Fruit fly (Drosophila melanogaster): ENCODE measurements around the gene Ide.

The Ide gene

DNA sequence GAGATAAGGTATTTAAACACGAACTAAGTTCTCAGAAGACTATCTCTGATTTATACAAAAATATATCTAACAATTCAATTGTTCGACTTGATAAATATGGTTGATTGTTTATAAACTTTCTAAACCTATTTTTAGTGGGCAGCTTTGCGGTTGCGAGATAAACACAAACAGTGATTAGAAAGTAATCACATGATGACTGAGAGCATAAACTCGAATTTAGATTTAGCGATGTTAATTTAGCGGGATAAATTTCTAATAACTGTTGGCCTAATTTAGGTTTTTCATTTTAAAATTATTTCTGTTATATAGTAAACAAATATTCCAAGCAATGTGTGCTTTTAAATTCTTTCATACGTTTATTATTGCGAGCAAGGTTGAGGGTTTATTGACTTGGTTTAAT lies 9.3 kb upstream of the Ide start:
- TF ChIP-seq gl (tag; optimal IDR thresholded peaks at IDR 0.05), result no peak
- TF ChIP-seq Ets98B (GFP tag; IDR thresholded peaks at IDR 0.05), result no peak
- no peak for TF ChIP-seq CG32121 (GFP tag; IDR thresholded peaks at IDR 0.05)

DNA sequence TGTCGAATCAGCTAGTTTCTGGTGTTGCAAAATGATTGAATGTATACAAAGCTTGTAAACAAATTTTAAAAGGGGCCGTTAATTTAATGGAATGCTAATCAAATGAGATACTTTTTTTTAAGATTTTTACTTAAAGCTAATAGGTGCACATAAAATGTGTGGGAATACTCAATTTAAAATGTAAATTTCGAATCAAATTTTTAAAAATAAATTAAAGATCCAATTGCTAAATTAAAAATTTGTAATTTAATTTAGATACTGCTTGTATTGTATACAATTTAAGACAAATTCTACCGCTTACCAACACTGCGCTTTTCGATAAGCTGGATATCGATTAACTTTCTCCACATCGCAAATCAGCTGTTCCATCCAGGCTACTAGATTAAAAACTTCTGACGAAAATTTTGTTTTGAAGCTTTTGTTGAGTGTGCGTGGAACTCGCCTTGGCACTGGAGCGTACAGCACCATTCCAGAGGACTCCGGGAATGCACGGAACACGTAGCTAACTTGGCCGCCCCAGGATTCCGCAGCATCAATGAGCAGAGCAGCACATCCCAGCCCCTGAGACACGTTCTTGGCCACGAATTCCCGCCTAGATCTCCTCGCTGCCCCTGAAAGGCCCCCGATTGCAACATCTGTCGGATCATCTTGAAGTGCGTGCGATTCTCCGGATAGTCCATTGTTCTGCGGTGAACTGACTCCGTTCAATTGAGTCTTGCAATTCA lies 8.6 kb upstream of the Ide start, which contains the start of the genes CG5498 and fbl:
Gene CG5498, minus strand, starts transcription at position 24 of the 725 bp plus-strand sequence.
Gene fbl, plus strand, starts transcription at position 344 of the 725 bp plus-strand sequence.
- TF ChIP-seq CG4496 (GFP tag; IDR thresholded peaks at IDR 0.05) (0 out of 3 replicates have a peak, but pooled peaks have one; percentile 55), fd96Ca (GFP tag; IDR thresholded peaks at IDR 0.05) (no peak), CG14655 (GFP tag; optimal IDR thresholded peaks at IDR 0.05) (no peak), CG17806 (tag; optimal IDR thresholded peaks at IDR 0.05) (peak; percentile 57), CG32121 (GFP tag; IDR thresholded peaks at IDR 0.05) (peak; percentile 49; the same call in 1 of the 2 replicates), Snoo (tag; optimal IDR thresholded peaks at IDR 0.05) (peak; percentile 64), rn (GFP tag; IDR thresholded peaks at IDR 0.05) (no peak), CG12605 (GFP tag; IDR thresholded peaks at IDR 0.05) (no peak), CG9948 (tag; optimal IDR thresholded peaks at IDR 0.05) (peak; percentile 61), Pif1A (GFP tag; optimal IDR thresholded peaks at IDR 0.05) (no peak), CG34367 (tag; optimal IDR thresholded peaks at IDR 0.05) (peak; percentile 36), CG8301 (tag; optimal IDR thresholded peaks at IDR 0.05) (peak; percentile 59), Pif1B (GFP tag; optimal IDR thresholded peaks at IDR 0.05) (peak; percentile 5), D1 (tag; optimal IDR thresholded peaks at IDR 0.05) (peak; percentile 68), CG15710 (tag; optimal IDR thresholded peaks at IDR 0.05) (peak; percentile 69), CG8159 (tag; optimal IDR thresholded peaks at IDR 0.05) (peak; percentile 75), EcR (GFP tag; optimal IDR thresholded peaks at IDR 0.05) (no peak), CG13204 (GFP tag; optimal IDR thresholded peaks at IDR 0.05) (no peak), CG10348 (GFP tag; IDR thresholded peaks at IDR 0.05) (no peak), Ets98B (GFP tag; IDR thresholded peaks at IDR 0.05) (no peak), gl (tag; optimal IDR thresholded peaks at IDR 0.05) (no peak)

DNA sequence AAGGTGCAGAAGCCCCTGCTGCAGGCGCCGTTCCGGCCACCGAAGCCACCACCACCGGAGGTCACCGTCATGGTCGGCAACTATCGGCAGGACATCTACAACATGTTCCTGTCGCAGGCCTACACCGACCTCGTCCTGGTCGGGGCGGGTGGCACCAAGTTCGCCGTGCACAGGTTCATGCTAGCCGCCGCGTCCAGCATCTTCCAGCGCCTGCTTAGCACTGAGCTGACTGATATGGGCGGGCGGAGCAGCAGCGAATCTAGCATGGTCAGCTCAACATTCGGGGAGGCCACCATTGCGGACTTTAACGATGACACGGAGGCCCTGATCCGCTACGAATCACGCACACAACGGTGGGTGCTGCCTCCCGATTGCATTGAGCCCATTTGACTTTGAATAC lies 3.8 kb upstream of the Ide start:
- no peak for TF ChIP-seq CG4496 (GFP tag; IDR thresholded peaks at IDR 0.05)
- TF ChIP-seq CG15710 (tag; optimal IDR thresholded peaks at IDR 0.05), result no peak
- TF ChIP-seq CG10348 (GFP tag; IDR thresholded peaks at IDR 0.05), result no peak
- no peak for TF ChIP-seq CG8301 (tag; optimal IDR thresholded peaks at IDR 0.05)
- TF ChIP-seq Snoo (tag; optimal IDR thresholded peaks at IDR 0.05), result no peak
- no peak for TF ChIP-seq EcR (GFP tag; optimal IDR thresholded peaks at IDR 0.05)
- TF ChIP-seq CG34367 (tag; optimal IDR thresholded peaks at IDR 0.05), result no peak
- no peak for TF ChIP-seq Ets98B (GFP tag; IDR thresholded peaks at IDR 0.05)
- no peak for TF ChIP-seq rn (GFP tag; IDR thresholded peaks at IDR 0.05)
- TF ChIP-seq CG8159 (tag; optimal IDR thresholded peaks at IDR 0.05), result no peak
- TF ChIP-seq CG17806 (tag; optimal IDR thresholded peaks at IDR 0.05), result no peak
- TF ChIP-seq fd96Ca (GFP tag; IDR thresholded peaks at IDR 0.05), result no peak
- TF ChIP-seq Pif1A (GFP tag; optimal IDR thresholded peaks at IDR 0.05), result no peak
- TF ChIP-seq CG32121 (GFP tag; IDR thresholded peaks at IDR 0.05), result no peak

DNA sequence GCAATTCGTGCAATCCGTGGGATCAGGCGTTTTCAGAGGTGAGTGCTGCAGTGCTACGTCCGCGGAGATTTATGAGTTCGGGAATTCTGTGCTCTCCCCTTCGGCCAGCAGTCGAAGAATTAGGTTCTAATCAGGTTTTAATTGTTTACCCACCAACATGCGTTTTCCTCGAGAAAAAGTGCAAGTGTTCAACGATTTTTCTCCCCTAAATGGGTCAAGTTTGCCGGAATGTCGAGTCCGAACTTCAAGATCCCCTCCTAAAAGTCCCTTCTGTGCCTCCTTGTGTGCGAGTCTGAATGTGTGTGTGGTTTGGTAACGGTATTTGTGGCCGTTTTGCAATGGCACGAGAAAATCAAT lies 846 bp upstream of the Ide start:
- TF ChIP-seq CG12605 (GFP tag; IDR thresholded peaks at IDR 0.05) (no peak), EcR (GFP tag; optimal IDR thresholded peaks at IDR 0.05) (peak; percentile 12), CG9948 (tag; optimal IDR thresholded peaks at IDR 0.05) (no peak)

DNA sequence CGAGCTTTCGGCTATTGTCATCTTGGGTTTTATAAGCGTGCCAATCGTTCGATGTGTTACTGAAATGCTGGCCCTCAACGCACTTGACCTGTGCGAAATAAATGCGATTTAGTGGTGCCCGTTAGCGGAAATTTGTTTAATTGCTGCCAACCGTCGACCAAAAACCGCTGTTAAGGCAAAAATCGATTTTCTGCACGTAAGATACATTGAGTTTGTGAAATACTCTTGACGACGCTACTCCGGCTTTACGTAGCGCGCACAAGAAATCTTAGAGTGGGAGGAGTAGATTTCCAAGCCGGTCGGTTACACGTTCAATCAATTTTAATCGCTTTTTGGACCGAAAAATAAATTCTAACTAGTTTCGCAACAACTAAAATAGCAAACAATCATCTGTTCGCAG lies 229 bp downstream of the Ide start:
- TF ChIP-seq CG12605 (GFP tag; IDR thresholded peaks at IDR 0.05), result no peak
- TF ChIP-seq CG13204 (GFP tag; optimal IDR thresholded peaks at IDR 0.05), result no peak
- no peak for TF ChIP-seq CG8159 (tag; optimal IDR thresholded peaks at IDR 0.05)
- TF ChIP-seq Snoo (tag; optimal IDR thresholded peaks at IDR 0.05), result no peak
- no peak for TF ChIP-seq CG4496 (GFP tag; IDR thresholded peaks at IDR 0.05)

DNA sequence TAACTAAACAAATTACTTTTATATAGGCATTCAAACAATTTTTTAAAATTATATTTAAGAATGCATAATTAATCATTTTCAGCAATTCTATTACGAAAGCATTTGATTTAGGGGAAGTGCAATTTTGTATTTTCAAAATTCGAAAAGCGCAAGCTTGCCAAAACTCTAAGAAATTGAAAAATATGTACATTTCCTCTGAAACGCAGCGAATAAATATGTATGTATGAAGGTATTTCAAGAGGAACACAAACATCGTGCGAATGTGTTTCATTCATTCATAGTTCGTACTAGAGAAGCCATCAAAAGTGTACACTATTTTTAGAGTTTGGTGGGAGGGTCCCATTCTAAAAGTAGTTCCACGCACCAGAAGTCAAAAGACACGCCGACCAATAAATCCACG lies 5.7 kb downstream of the Ide start, which contains the start of gene CG13247:
Gene CG13247, plus strand, starts transcription at position 301 of the 400 bp plus-strand sequence.
- TF ChIP-seq rn (GFP tag; IDR thresholded peaks at IDR 0.05) (no peak), Pif1B (GFP tag; optimal IDR thresholded peaks at IDR 0.05) (no peak), CG8301 (tag; optimal IDR thresholded peaks at IDR 0.05) (no peak), D1 (tag; optimal IDR thresholded peaks at IDR 0.05) (no peak), CG14655 (GFP tag; optimal IDR thresholded peaks at IDR 0.05) (no peak), gl (tag; optimal IDR thresholded peaks at IDR 0.05) (no peak)

DNA sequence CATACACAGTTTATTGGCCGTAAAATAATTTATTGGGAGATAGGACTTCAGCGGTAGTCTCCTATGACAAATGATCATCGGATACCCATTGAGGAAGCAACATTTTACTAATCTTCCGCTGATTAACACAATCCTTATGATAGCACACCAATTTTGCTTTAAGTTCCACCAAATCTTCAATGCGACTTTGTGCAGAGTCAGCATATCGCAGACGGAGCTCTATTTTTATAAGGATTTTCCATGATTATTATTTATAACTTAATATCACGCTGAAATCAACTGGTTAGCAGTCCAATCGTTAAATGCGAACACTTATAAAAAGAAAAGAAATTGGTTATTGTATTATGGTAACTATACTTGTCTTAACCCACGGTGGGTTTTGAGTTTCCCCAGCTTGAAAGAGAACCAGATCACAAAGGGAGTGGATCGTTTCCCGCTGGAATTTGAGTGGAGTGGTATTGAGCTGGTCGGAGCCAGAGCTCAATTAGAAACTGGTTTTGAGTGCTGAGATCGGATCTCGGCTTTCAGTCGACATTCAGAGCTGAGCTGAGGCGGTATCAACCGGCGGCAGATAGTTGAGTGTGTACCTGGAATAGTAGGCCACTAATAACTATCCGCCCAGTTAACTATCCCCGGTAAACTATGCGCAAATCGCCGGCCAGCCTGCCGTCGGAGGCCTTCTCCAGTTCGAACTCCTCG lies 8.9 kb downstream of the Ide start, which contains the start of the genes Toll-9 and in:
Gene Toll-9, minus strand, starts transcription at position 51 of the 699 bp plus-strand sequence.
Gene in, plus strand, starts transcription at position 525 of the 699 bp plus-strand sequence.
- TF ChIP-seq Ets98B (GFP tag; IDR thresholded peaks at IDR 0.05) (no peak), CG15710 (tag; optimal IDR thresholded peaks at IDR 0.05) (no peak), D1 (tag; optimal IDR thresholded peaks at IDR 0.05) (no peak), CG9948 (tag; optimal IDR thresholded peaks at IDR 0.05) (no peak), CG4496 (GFP tag; IDR thresholded peaks at IDR 0.05) (no peak), fd96Ca (GFP tag; IDR thresholded peaks at IDR 0.05) (no peak), Pif1B (GFP tag; optimal IDR thresholded peaks at IDR 0.05) (no peak), gl (tag; optimal IDR thresholded peaks at IDR 0.05) (no peak), CG12605 (GFP tag; IDR thresholded peaks at IDR 0.05) (no peak), CG8301 (tag; optimal IDR thresholded peaks at IDR 0.05) (no peak), rn (GFP tag; IDR thresholded peaks at IDR 0.05) (no peak), CG10348 (GFP tag; IDR thresholded peaks at IDR 0.05) (no peak), CG8159 (tag; optimal IDR thresholded peaks at IDR 0.05) (no peak), CG32121 (GFP tag; IDR thresholded peaks at IDR 0.05) (no peak)

Measured in whole organism, pupa.